Fruit fly (Drosophila melanogaster): Measurements from ENCODE around the gene LIMK1.
A peak's percentile ranks its signal among the peaks of the same experiment; 100 is the strongest.

- TF ChIP-seq usp (GFP tag; optimal IDR thresholded peaks at IDR 0.05) (no peak), Dif (GFP tag; optimal IDR thresholded peaks at IDR 0.05; ENCODE audit: partially characterized antibody) (peak; percentile 41)
These were observed 13.2 kb downstream of the LIMK1 start for dm6 chrX:12578701-12579372.
